Fruit fly (Drosophila melanogaster): ENCODE data around the gene CG46280.
A peak's percentile ranks its signal among the peaks of the same experiment; 100 is the strongest.

The CG46280 gene

DNA sequence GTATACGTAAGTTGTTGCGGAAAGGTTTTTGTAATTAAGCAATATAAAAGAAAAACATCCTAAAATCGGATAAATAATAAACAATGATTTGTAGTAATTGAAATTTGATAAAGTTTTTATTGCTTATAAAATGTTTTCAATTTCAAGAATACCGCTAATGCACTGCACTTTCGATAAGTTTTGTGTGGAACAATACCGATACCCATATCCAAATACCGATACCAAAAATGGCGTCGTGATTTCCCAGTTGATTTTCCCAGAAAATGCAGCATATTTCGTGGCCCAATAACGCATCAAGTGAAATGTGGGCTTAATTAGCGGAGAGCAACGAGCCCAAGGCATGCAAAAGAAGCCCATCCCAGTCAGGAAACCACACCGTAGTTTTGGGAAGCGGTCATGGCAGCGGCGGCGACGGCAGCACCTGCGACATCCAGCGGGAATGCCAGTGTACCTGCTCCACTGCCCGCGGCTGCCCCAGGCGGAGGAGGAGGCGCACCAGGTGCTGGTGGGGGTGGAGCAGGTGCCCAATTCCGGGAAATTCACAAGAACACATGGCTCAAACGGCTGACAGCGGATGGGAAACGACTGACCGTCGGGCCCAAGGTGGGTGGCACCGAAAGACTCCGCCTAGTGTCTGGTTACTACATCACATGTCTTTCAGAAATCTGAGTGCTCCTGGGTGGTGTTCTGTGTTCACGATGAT lies 44.5 kb downstream of the CG46280 start, which contains the start of gene CG31342 (continued):
- TF ChIP-seq CG33557 (GFP tag; optimal IDR thresholded peaks at IDR 0.05) (peak; percentile 36), lbe (GFP tag; optimal IDR thresholded peaks at IDR 0.05) (no peak), Lim3 (GFP tag; IDR thresholded peaks at IDR 0.05) (no peak), Nf-YA (GFP tag; IDR thresholded peaks at IDR 0.05) (0 out of 2 replicates have a peak, but pooled peaks have one; percentile 12), en (GFP tag; optimal IDR thresholded peaks at IDR 0.05) (no peak), CG13424 (tag; optimal IDR thresholded peaks at IDR 0.05) (peak; percentile 69), bab2 (GFP tag; optimal IDR thresholded peaks at IDR 0.05) (no peak), CG8089 (GFP tag; optimal IDR thresholded peaks at IDR 0.05) (no peak), Hr78 (GFP tag; optimal IDR thresholded peaks at IDR 0.05) (no peak), CG11695 (GFP tag; IDR thresholded peaks at IDR 0.05) (no peak), CG18619 (GFP tag; optimal IDR thresholded peaks at IDR 0.05) (peak; percentile 2), NC2β (GFP tag; optimal IDR thresholded peaks at IDR 0.05) (no peak), da (GFP tag; optimal IDR thresholded peaks at IDR 0.05) (peak; percentile 7), sob (GFP tag; IDR thresholded peaks at IDR 0.05) (peak; percentile 14; the same call in 1 of the 2 replicates), ewg (GFP tag; optimal IDR thresholded peaks at IDR 0.05) (no peak), ftz-f1 (GFP tag; optimal IDR thresholded peaks at IDR 0.05) (no peak), hb (GFP tag; IDR thresholded peaks at IDR 0.05; ENCODE audit: partially characterized antibody) (peak; percentile 55; the same call in 1 of the 3 replicates), YL-1 (GFP tag; optimal IDR thresholded peaks at IDR 0.05) (peak; percentile 88), CG10979 (tag; optimal IDR thresholded peaks at IDR 0.05) (peak; percentile 61), CG11723 (GFP tag; optimal IDR thresholded peaks at IDR 0.05) (no peak), mirr (GFP tag; optimal IDR thresholded peaks at IDR 0.05) (no peak), crp (GFP tag; optimal IDR thresholded peaks at IDR 0.05) (no peak), seq (GFP tag; IDR thresholded peaks at IDR 0.05) (no peak), CG31441 (GFP tag; IDR thresholded peaks at IDR 0.05) (no peak), Gsc (GFP tag; IDR thresholded peaks at IDR 0.05) (no peak), CG9932 (GFP tag; IDR thresholded peaks at IDR 0.05) (peak; percentile 38; the same call in 1 of the 2 replicates), Taf1 (GFP tag; IDR thresholded peaks at IDR 0.05) (0 out of 2 replicates have a peak, but pooled peaks have one; percentile 12), CG3407 (GFP tag; optimal IDR thresholded peaks at IDR 0.05) (no peak), CG8388 (GFP tag; optimal IDR thresholded peaks at IDR 0.05) (peak; percentile 53), danr (GFP tag; IDR thresholded peaks at IDR 0.05) (no peak), Gug (GFP tag; IDR thresholded peaks at IDR 0.05) (no peak), Med (GFP tag) (peak; percentile 85), Trl (optimal IDR thresholded peaks at IDR 0.05) (no peak), Trl (GFP tag; optimal IDR thresholded peaks at IDR 0.05) (no peak), Usf (GFP tag; optimal IDR thresholded peaks at IDR 0.05) (no peak), mam (GFP tag; optimal IDR thresholded peaks at IDR 0.05) (no peak), dm (GFP tag; optimal IDR thresholded peaks at IDR 0.05) (peak; percentile 46), sqz (GFP tag; optimal IDR thresholded peaks at IDR 0.05) (no peak), HmgZ (tag; optimal IDR thresholded peaks at IDR 0.05) (peak; percentile 39), Bgb (GFP tag; IDR thresholded peaks at IDR 0.05; ENCODE audit: partially characterized antibody) (peak; percentile 76), H2.0 (GFP tag; IDR thresholded peaks at IDR 0.05) (no peak), lmd (GFP tag; IDR thresholded peaks at IDR 0.05) (no peak), vvl (GFP tag; IDR thresholded peaks at IDR 0.05) (peak; percentile 63; the same call in 1 of the 2 replicates), Vsx1 (GFP tag; optimal IDR thresholded peaks at IDR 0.05) (no peak), crc (GFP tag; optimal IDR thresholded peaks at IDR 0.05) (no peak), tap (tag; optimal IDR thresholded peaks at IDR 0.05) (no peak), CG11093 (GFP tag; IDR thresholded peaks at IDR 0.05) (no peak), CG6689 (GFP tag; IDR thresholded peaks at IDR 0.05) (no peak; the same call in 1 of the 2 replicates), Adf1 (GFP tag; IDR thresholded peaks at IDR 0.05) (no peak), gcm (GFP tag; optimal IDR thresholded peaks at IDR 0.05) (no peak)

Data from whole organism, embryonic.